Fruit fly (Drosophila melanogaster) whole organism, embryonic: ENCODE data around the gene mRpL39.

ENCODE experiments used
- Bteb2 ChIP-seq: fragments of 200-800 bp; sonication (Bioruptor generic); optimal IDR thresholded peaks from 2 replicates; lab custom pipeline; 2016; ENCODE audit warnings: missing biosample characterization, missing genetic modification characterization
- CG10321 ChIP-seq: fragments of 200-800 bp; sonication (Bioruptor generic); IDR thresholded peaks from 2 replicates; pipeline ENCODE4 v1.3.6; 2022; ENCODE audit warnings: missing biosample characterization, missing genetic modification characterization
- CG10431 ChIP-seq: fragments of 200-800 bp; sonication (Bioruptor generic); optimal IDR thresholded peaks from 3 replicates; lab custom pipeline; 2018; ENCODE audit warnings: missing biosample characterization, mild to moderate bottlenecking, missing genetic modification characterization
- CG11085 ChIP-seq: fragments of 200-800 bp; sonication (Bioruptor generic); IDR thresholded peaks from 2 replicates; pipeline ENCODE4 v1.3.6; 2022; ENCODE audit warnings: missing biosample characterization, missing genetic modification characterization
- CG1233 ChIP-seq: fragments of 200-800 bp; sonication (Bioruptor generic); optimal IDR thresholded peaks from 4 replicates; lab custom pipeline; 2018; ENCODE audit warnings: missing biosample characterization, mild to moderate bottlenecking, missing genetic modification characterization
- CG12391 ChIP-seq: fragments of 200-800 bp; sonication (Bioruptor generic); optimal IDR thresholded peaks from 3 replicates; lab custom pipeline; 2018; ENCODE audit warnings: missing biosample characterization, mild to moderate bottlenecking, missing genetic modification characterization, moderate library complexity
- CG13287 ChIP-seq: fragments of 200-800 bp; sonication (Bioruptor generic); IDR thresholded peaks from 2 replicates; pipeline ENCODE4 v1.3.6; 2022; ENCODE audit warnings: missing biosample characterization, missing genetic modification characterization; ENCODE audit not compliant: partially characterized antibody
- CG13894 ChIP-seq: fragments of 200-800 bp; sonication (Bioruptor generic); optimal IDR thresholded peaks from 3 replicates; lab custom pipeline; 2018; ENCODE audit warnings: missing biosample characterization, mild to moderate bottlenecking, missing genetic modification characterization, moderate library complexity
- CG15514 ChIP-seq: fragments of 200-800 bp; sonication (Bioruptor generic); optimal IDR thresholded peaks from 3 replicates; lab custom pipeline; 2017; ENCODE audit warnings: missing biosample characterization, missing genetic modification characterization, mild to moderate bottlenecking, moderate library complexity, missing genetic modification reagents
- CG1602 ChIP-seq: fragments of 200-800 bp; sonication (Bioruptor generic); optimal IDR thresholded peaks from 3 replicates; lab custom pipeline; 2016; ENCODE audit warnings: missing biosample characterization, missing genetic modification characterization
- CG17359 ChIP-seq: fragments of 200-800 bp; sonication (Bioruptor generic); optimal IDR thresholded peaks from 3 replicates; lab custom pipeline; 2018; ENCODE audit warnings: missing biosample characterization, mild to moderate bottlenecking, missing genetic modification characterization, moderate library complexity
- CG2120 ChIP-seq: fragments of 200-800 bp; sonication (Bioruptor generic); optimal IDR thresholded peaks from 3 replicates; lab custom pipeline; 2016; ENCODE audit warnings: missing biosample characterization, missing genetic modification characterization
- CG2678 ChIP-seq: fragments of 200-800 bp; sonication (Bioruptor generic); optimal IDR thresholded peaks from 3 replicates; lab custom pipeline; 2019; ENCODE audit warnings: missing biosample characterization, mild to moderate bottlenecking, missing genetic modification characterization, moderate library complexity
- CG30020 ChIP-seq: fragments of 200-800 bp; optimal IDR thresholded peaks from 2 replicates; lab custom pipeline; 2019; ENCODE audit warnings: missing biosample characterization, mild to moderate bottlenecking, missing genetic modification characterization, moderate library complexity
- CG31224 ChIP-seq: fragments of 200-800 bp; sonication (Bioruptor generic); IDR thresholded peaks from 2 replicates; pipeline ENCODE4 v1.3.6; 2022; ENCODE audit warnings: missing biosample characterization, missing genetic modification characterization
- CG34224 ChIP-seq: fragments of 200-800 bp; sonication (Bioruptor generic); IDR thresholded peaks from 3 replicates; pipeline ENCODE4 v1.3.6; 2022; ENCODE audit warnings: missing biosample characterization, missing genetic modification characterization; ENCODE audit not compliant: partially characterized antibody
- CG4854 ChIP-seq: fragments of 200-800 bp; sonication (Bioruptor generic); optimal IDR thresholded peaks from 2 replicates; lab custom pipeline; 2016; ENCODE audit warnings: missing biosample characterization, missing genetic modification characterization, inconsistent platforms
- CG6175 ChIP-seq: fragments of 200-800 bp; sonication (Bioruptor generic); IDR thresholded peaks from 3 replicates; pipeline ENCODE4 v1.3.6; 2022; ENCODE audit warnings: missing biosample characterization, missing genetic modification characterization
- CG6683 ChIP-seq: fragments of 200-800 bp; sonication (Bioruptor generic); optimal IDR thresholded peaks from 2 replicates; lab custom pipeline; 2017; ENCODE audit warnings: missing biosample characterization, mild to moderate bottlenecking, missing genetic modification characterization, missing genetic modification reagents
- CG9437 ChIP-seq: fragments of 200-800 bp; sonication (Bioruptor generic); optimal IDR thresholded peaks from 2 replicates; lab custom pipeline; 2018; ENCODE audit warnings: missing biosample characterization, mild to moderate bottlenecking, missing genetic modification characterization
- CG9609 ChIP-seq: fragments of 200-800 bp; sonication (Bioruptor generic); optimal IDR thresholded peaks from 3 replicates; lab custom pipeline; 2016; ENCODE audit warnings: missing biosample characterization, missing genetic modification characterization
- CG9727 ChIP-seq: fragments of 200-800 bp; sonication (Bioruptor generic); optimal IDR thresholded peaks from 3 replicates; lab custom pipeline; 2017; ENCODE audit warnings: missing biosample characterization, mild to moderate bottlenecking, missing genetic modification characterization
- CG9817 ChIP-seq: fragments of 200-800 bp; sonication (Bioruptor generic); optimal IDR thresholded peaks from 2 replicates; lab custom pipeline; 2018; ENCODE audit warnings: missing biosample characterization, mild to moderate bottlenecking, missing genetic modification characterization, moderate library complexity
- D19B ChIP-seq: fragments of 200-800 bp; sonication (Bioruptor generic); optimal IDR thresholded peaks from 2 replicates; lab custom pipeline; 2017; ENCODE audit warnings: missing biosample characterization, mild to moderate bottlenecking, missing genetic modification characterization
- Dip3 ChIP-seq: fragments of 200-800 bp; sonication (Bioruptor generic); optimal IDR thresholded peaks from 3 replicates; lab custom pipeline; 2016; ENCODE audit warnings: missing biosample characterization, missing genetic modification characterization
- Doc2 ChIP-seq: fragments of 200-800 bp; sonication (Bioruptor generic); IDR thresholded peaks from 2 replicates; pipeline ENCODE4 v1.3.6; 2022; ENCODE audit warnings: missing biosample characterization, missing genetic modification characterization
- GATAe ChIP-seq: fragments of 200-800 bp; sonication (Bioruptor generic); conservative IDR thresholded peaks from 2 replicates; pipeline ENCODE4 v1.3.6; 2022; ENCODE audit warnings: missing biosample characterization, missing genetic modification characterization
- H15 ChIP-seq: fragments of 200-800 bp; sonication (Bioruptor generic); IDR thresholded peaks from 3 replicates; pipeline ENCODE4 v1.3.6; 2022; ENCODE audit warnings: missing biosample characterization, missing genetic modification characterization
- Hand ChIP-seq: fragments of 200-800 bp; sonication (Bioruptor generic); optimal IDR thresholded peaks from 2 replicates; lab custom pipeline; 2017; ENCODE audit warnings: mild to moderate bottlenecking, missing biosample characterization, missing genetic modification reagents, missing genetic modification characterization
- Hr3 ChIP-seq: fragments of 200-800 bp; sonication (Bioruptor generic); optimal IDR thresholded peaks from 3 replicates; lab custom pipeline; 2016; ENCODE audit warnings: missing biosample characterization, missing genetic modification characterization
- Nf-YA ChIP-seq: fragments of 200-800 bp; sonication (Bioruptor generic); IDR thresholded peaks from 2 replicates; pipeline ENCODE4 v1.3.6; 2022; ENCODE audit warnings: missing biosample characterization, missing genetic modification characterization
- Nf-YB ChIP-seq: fragments of 200-800 bp; sonication (Bioruptor generic); optimal IDR thresholded peaks from 3 replicates; lab custom pipeline; 2019; ENCODE audit warnings: missing biosample characterization, mild to moderate bottlenecking, missing genetic modification characterization, moderate library complexity
- Taf1 ChIP-seq: fragments of 200-800 bp; sonication (Bioruptor generic); IDR thresholded peaks from 2 replicates; pipeline ENCODE4 v1.3.6; 2022; ENCODE audit warnings: missing biosample characterization, missing genetic modification characterization
- Xrp1 ChIP-seq: fragments of 200-800 bp; sonication (Bioruptor generic); IDR thresholded peaks from 2 replicates; pipeline ENCODE4 v1.3.6; 2022; ENCODE audit warnings: missing biosample characterization, missing genetic modification characterization
- ara ChIP-seq: fragments of 200-800 bp; sonication (Bioruptor generic); IDR thresholded peaks from 2 replicates; pipeline ENCODE4 v1.3.6; 2022; ENCODE audit warnings: missing biosample characterization, missing genetic modification characterization
- ato ChIP-seq: fragments of 200-800 bp; sonication (Bioruptor generic); IDR thresholded peaks from 2 replicates; pipeline ENCODE4 v1.3.6; 2022; ENCODE audit warnings: missing biosample characterization, missing genetic modification characterization; ENCODE audit not compliant: partially characterized antibody
- az2 ChIP-seq: fragments of 200-800 bp; sonication (Bioruptor generic); optimal IDR thresholded peaks from 3 replicates; lab custom pipeline; 2016; ENCODE audit warnings: missing biosample characterization, missing genetic modification characterization
- exex ChIP-seq: fragments of 200-800 bp; sonication (Bioruptor generic); optimal IDR thresholded peaks from 4 replicates; lab custom pipeline; 2018; ENCODE audit warnings: missing biosample characterization, mild to moderate bottlenecking, missing genetic modification characterization, moderate library complexity
- gem ChIP-seq: fragments of 200-800 bp; sonication (Bioruptor generic); optimal IDR thresholded peaks from 2 replicates; lab custom pipeline; 2019; ENCODE audit warnings: missing biosample characterization, mild to moderate bottlenecking, missing genetic modification characterization, moderate library complexity
- gsb ChIP-seq: fragments of 200-800 bp; sonication (Bioruptor generic); IDR thresholded peaks from 2 replicates; pipeline ENCODE4 v1.3.6; 2022; ENCODE audit warnings: missing biosample characterization, missing genetic modification characterization
- her ChIP-seq: fragments of 200-800 bp; sonication (Bioruptor generic); optimal IDR thresholded peaks from 2 replicates; lab custom pipeline; 2016; ENCODE audit warnings: missing biosample characterization, missing genetic modification characterization
- pb ChIP-seq: fragments of 200-800 bp; sonication (Bioruptor generic); optimal IDR thresholded peaks from 3 replicates; lab custom pipeline; 2016; ENCODE audit warnings: missing biosample characterization, missing genetic modification characterization
- pho ChIP-seq: fragments of 200-800 bp; sonication (Bioruptor generic); optimal IDR thresholded peaks from 2 replicates; lab custom pipeline; 2016; ENCODE audit warnings: missing biosample characterization, missing genetic modification characterization
- pita ChIP-seq: fragments of 200-800 bp; sonication (Bioruptor generic); optimal IDR thresholded peaks from 2 replicates; lab custom pipeline; 2017; ENCODE audit warnings: missing biosample characterization, mild to moderate bottlenecking, missing genetic modification characterization
- prd ChIP-seq, 3 experiments: fragments of >200 bp in 2 of 3; fragments of 200-800 bp in 1 of 3; sonication (Bioruptor generic) in 1 of 3; optimal IDR thresholded peaks in 2 of 3; IDR thresholded peaks in 1 of 3; 2 replicates in 2 of 3; 3 replicates in 1 of 3; pipeline versions ENCODE4 v1.3.6 to Lab custom; 2017 to 2022; ENCODE audit warnings: missing biosample characterization in 1 of 3, missing genetic modification characterization in 1 of 3
- run ChIP-seq: fragments of 200-800 bp; sonication (Bioruptor generic); optimal IDR thresholded peaks from 3 replicates; lab custom pipeline; 2018; ENCODE audit warnings: missing biosample characterization, mild to moderate bottlenecking, missing genetic modification characterization
- slbo ChIP-seq: fragments of 200-800 bp; sonication (Bioruptor generic); IDR thresholded peaks from 2 replicates; pipeline ENCODE4 v1.3.6; 2022; ENCODE audit warnings: missing biosample characterization, missing genetic modification characterization
- sna ChIP-seq: fragments of 200-800 bp; sonication (Bioruptor generic); IDR thresholded peaks from 2 replicates; pipeline ENCODE4 v1.3.6; 2022; ENCODE audit warnings: missing biosample characterization, missing genetic modification characterization; ENCODE audit not compliant: partially characterized antibody
- tap ChIP-seq: fragments of 200-800 bp; optimal IDR thresholded peaks from 3 replicates; lab custom pipeline; 2019; ENCODE audit warnings: missing biosample characterization, mild to moderate bottlenecking, missing genetic modification characterization, moderate library complexity
- zf30C ChIP-seq: fragments of 200-800 bp; sonication (Bioruptor generic); optimal IDR thresholded peaks from 3 replicates; lab custom pipeline; 2018; ENCODE audit warnings: missing biosample characterization, mild to moderate bottlenecking, missing genetic modification characterization

mRpL39 gene

dm6 chr3L:15034061-15034713 lies 34.7 kb upstream of the mRpL39 start (continued):
- no peak for TF ChIP-seq gsb (GFP tag; lab: Robert Waterston, UW)
- TF ChIP-seq CG2120 (GFP tag; lab: Kevin White, UChicago) = peak; percentile 35
- peak; percentile 58 for TF ChIP-seq CG9727 (GFP tag; lab: Kevin White, UChicago)
- TF ChIP-seq ara (GFP tag; lab: Robert Waterston, UW) = no peak
- TF ChIP-seq CG34224 (GFP tag; lab: Robert Waterston, UW) = no peak
- TF ChIP-seq pita (GFP tag; lab: Kevin White, UChicago) = no peak
- no peak for TF ChIP-seq Doc2 (GFP tag; lab: Robert Waterston, UW)
- TF ChIP-seq sna (GFP tag; lab: Robert Waterston, UW) = no peak
- TF ChIP-seq CG13287 = no peak; the same call in 1 of the 2 replicates
- TF ChIP-seq pho (GFP tag; lab: Kevin White, UChicago) = no peak
- TF ChIP-seq Nf-YA (GFP tag; lab: Robert Waterston, UW) = no peak
- no peak for TF ChIP-seq GATAe
- no peak for TF ChIP-seq her (GFP tag; lab: Kevin White, UChicago)
- no peak for TF ChIP-seq CG9609
- no peak for TF ChIP-seq run (tag; lab: Kevin White, UChicago)
- TF ChIP-seq Dip3 (GFP tag; lab: Kevin White, UChicago) = no peak
- peak; percentile 12 for TF ChIP-seq tap (tag; lab: Kevin White, UChicago)
- TF ChIP-seq Hand (GFP tag; lab: Kevin White, UChicago) = peak; percentile 73
- no peak for TF ChIP-seq CG11085 (GFP tag; lab: Robert Waterston, UW)
- TF ChIP-seq CG13894 (tag; lab: Kevin White, UChicago) = no peak
- TF ChIP-seq D19B (GFP tag; lab: Kevin White, UChicago) = peak; percentile 23
- TF ChIP-seq CG2678 (tag; lab: Kevin White, UChicago) = peak; percentile 83
- TF ChIP-seq CG1602 (GFP tag; lab: Kevin White, UChicago) = peak; percentile 15
- peak; percentile 54 for TF ChIP-seq CG12391
- TF ChIP-seq exex = peak; percentile 3
- TF ChIP-seq CG6683 (GFP tag; lab: Kevin White, UChicago) = no peak
- no peak for TF ChIP-seq slbo (GFP tag; lab: Robert Waterston, UW)
- no peak for TF ChIP-seq CG31224 (GFP tag; lab: Robert Waterston, UW)
- TF ChIP-seq Hr3 = peak; percentile 16
- TF ChIP-seq CG15514 (GFP tag; lab: Kevin White, UChicago) = no peak
- no peak for TF ChIP-seq ato (GFP tag; lab: Robert Waterston, UW)
- no peak for TF ChIP-seq Taf1
- peak; percentile 68 for TF ChIP-seq gem
- TF ChIP-seq CG10321 (GFP tag; lab: Robert Waterston, UW) = no peak
- TF ChIP-seq zf30C (GFP tag; lab: Kevin White, UChicago) = peak; percentile 46
- TF ChIP-seq CG4854 (GFP tag; lab: Kevin White, UChicago) = no peak
- TF ChIP-seq prd (optimal IDR thresholded peaks at IDR 0.05; lab: Kevin White, UChicago) = no peak
- no peak for TF ChIP-seq prd (GFP tag; IDR thresholded peaks at IDR 0.05; lab: Robert Waterston, UW)
- no peak for TF ChIP-seq CG30020 (tag; lab: Kevin White, UChicago)
- TF ChIP-seq CG9817 (tag; lab: Kevin White, UChicago) = no peak
- peak; percentile 36 for TF ChIP-seq Nf-YB (GFP tag; lab: Kevin White, UChicago)
- TF ChIP-seq H15 (GFP tag; lab: Robert Waterston, UW) = no peak
- peak; percentile 2 for TF ChIP-seq az2
- TF ChIP-seq CG10431 (GFP tag; lab: Kevin White, UChicago) = no peak
- TF ChIP-seq pb (GFP tag; lab: Kevin White, UChicago) = no peak
- TF ChIP-seq CG1233 (GFP tag; lab: Kevin White, UChicago) = no peak
- TF ChIP-seq Xrp1 (GFP tag; lab: Robert Waterston, UW) = no peak
- no peak for TF ChIP-seq Bteb2 (GFP tag; lab: Kevin White, UChicago)
- no peak for TF ChIP-seq CG17359 (tag; lab: Kevin White, UChicago)
- peak; percentile 40 for TF ChIP-seq CG9437 (GFP tag; lab: Kevin White, UChicago)
- no peak for TF ChIP-seq CG6175
